Fruit fly (Drosophila melanogaster): ENCODE measurements around the gene CG3638.

DNA sequence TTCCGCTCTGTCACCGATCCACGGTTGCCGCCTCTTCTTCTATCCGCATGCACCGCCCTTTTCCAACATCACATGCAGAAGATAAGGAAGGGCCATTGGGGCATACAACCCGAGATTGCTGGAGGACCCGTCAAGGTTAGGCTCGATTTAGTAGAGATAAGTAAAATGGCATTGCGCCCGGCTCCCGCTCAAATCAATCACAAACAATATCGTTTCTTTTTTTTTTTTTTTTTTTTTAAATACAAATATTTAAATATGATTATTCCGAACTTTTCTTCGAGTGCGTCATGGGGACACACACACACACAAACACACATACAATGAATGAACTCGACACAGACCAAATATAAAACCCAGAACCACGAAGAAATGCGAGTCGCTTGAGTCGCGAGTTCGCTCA is 7.4 kb downstream of the CG3638 start:
- TF ChIP-seq EcR (GFP tag; optimal IDR thresholded peaks at IDR 0.05) (no peak), CG8301 (tag; optimal IDR thresholded peaks at IDR 0.05) (no peak), CG34367 (tag; optimal IDR thresholded peaks at IDR 0.05) (no peak), CG32121 (GFP tag; IDR thresholded peaks at IDR 0.05) (no peak), fd96Ca (GFP tag; IDR thresholded peaks at IDR 0.05) (peak; percentile 66; the same call in 2 of the 3 replicates), Snoo (tag; optimal IDR thresholded peaks at IDR 0.05) (no peak)
